Fruit fly (Drosophila melanogaster): ENCODE data around the gene Ppn.

Ppn gene

dm6 chr3R:28558801-28559200, 18.7 kb upstream of the Ppn start:
- TF ChIP-seq Hr96 (GFP tag; optimal IDR thresholded peaks at IDR 0.05) (no peak), CG5204 (GFP tag; optimal IDR thresholded peaks at IDR 0.05) (no peak), CG12768 (GFP tag; optimal IDR thresholded peaks at IDR 0.05) (no peak), CG11617 (GFP tag; optimal IDR thresholded peaks at IDR 0.05) (no peak), toe (GFP tag; optimal IDR thresholded peaks at IDR 0.05) (no peak), CG33017 (tag; optimal IDR thresholded peaks at IDR 0.05) (no peak), bab1 (GFP tag; optimal IDR thresholded peaks at IDR 0.05) (no peak), ovo (GFP tag; optimal IDR thresholded peaks at IDR 0.05) (no peak)

- TF ChIP-seq Crg-1 (GFP tag; optimal IDR thresholded peaks at IDR 0.05) (peak; percentile 39), tj (GFP tag; optimal IDR thresholded peaks at IDR 0.05) (no peak), Hr96 (GFP tag; optimal IDR thresholded peaks at IDR 0.05) (no peak), CG7101 (tag; optimal IDR thresholded peaks at IDR 0.05) (peak; percentile 6), CG7045 (GFP tag; optimal IDR thresholded peaks at IDR 0.05) (peak; percentile 15), kay (GFP tag; ENCODE audit: borderline replicate concordance) (peak; percentile 34)
Observed at dm6 chr3R:28556385-28556784, 16.3 kb upstream of the Ppn start.

DNA sequence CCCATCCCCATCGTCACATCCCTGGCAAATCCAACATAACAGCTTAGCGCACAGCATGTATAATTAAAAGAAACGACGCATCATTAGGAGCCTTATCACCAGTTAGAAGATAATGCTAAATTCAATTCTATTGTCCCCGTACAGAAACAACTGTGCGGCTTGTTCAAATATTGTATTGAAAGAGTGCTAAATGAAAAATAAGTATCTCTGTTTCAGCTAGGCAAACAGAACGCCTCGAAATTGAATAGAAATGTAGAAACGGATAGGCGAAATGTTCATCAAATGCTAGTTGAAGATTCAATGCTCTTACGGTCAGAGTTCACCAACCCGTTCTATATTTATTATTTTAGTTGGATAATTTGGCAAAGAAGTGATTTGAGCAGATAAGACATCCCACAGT, 15.7 kb upstream of the Ppn start:
- TF ChIP-seq CG33017 (tag; optimal IDR thresholded peaks at IDR 0.05), result no peak
- TF ChIP-seq CG1620 (GFP tag; optimal IDR thresholded peaks at IDR 0.05), result no peak
- TF ChIP-seq tj (GFP tag; optimal IDR thresholded peaks at IDR 0.05), result no peak
- no peak for TF ChIP-seq CG11617 (GFP tag; optimal IDR thresholded peaks at IDR 0.05)
- TF ChIP-seq CG5204 (GFP tag; optimal IDR thresholded peaks at IDR 0.05), result no peak
- TF ChIP-seq CG7101 (tag; optimal IDR thresholded peaks at IDR 0.05), result no peak
- no peak for TF ChIP-seq CG14711 (tag; optimal IDR thresholded peaks at IDR 0.05)
- no peak for TF ChIP-seq Crg-1 (GFP tag; optimal IDR thresholded peaks at IDR 0.05)
- no peak for TF ChIP-seq cnc (optimal IDR thresholded peaks at IDR 0.05)
- TF ChIP-seq bab1 (GFP tag; optimal IDR thresholded peaks at IDR 0.05), result no peak
- TF ChIP-seq kay (GFP tag; ENCODE audit: borderline replicate concordance), result no peak
- TF ChIP-seq Clk (GFP tag; optimal IDR thresholded peaks at IDR 0.05), result no peak

DNA sequence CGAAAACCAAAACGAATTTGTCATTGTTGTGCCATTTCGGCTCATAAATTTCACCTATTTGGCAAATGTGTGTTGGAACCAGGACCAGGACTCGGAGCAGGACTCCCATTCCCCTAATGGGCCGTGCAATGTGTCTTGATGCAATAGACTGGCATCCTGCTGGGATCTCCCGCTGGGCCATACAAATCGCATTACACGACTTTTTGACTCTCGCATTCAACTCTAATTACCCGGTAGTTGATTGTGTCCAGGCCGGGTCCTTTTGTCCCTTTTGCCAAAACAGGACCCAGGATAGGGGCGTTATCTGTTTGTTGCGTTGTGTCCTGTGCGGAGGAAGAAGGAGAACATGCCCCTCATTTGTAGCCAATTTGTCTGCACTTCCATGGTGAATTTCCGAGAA, 15.2 kb upstream of the Ppn start:
- TF ChIP-seq ovo (GFP tag; optimal IDR thresholded peaks at IDR 0.05) (no peak), cic (GFP tag; optimal IDR thresholded peaks at IDR 0.05) (no peak), tj (GFP tag; optimal IDR thresholded peaks at IDR 0.05) (no peak), Mnt (GFP tag; optimal IDR thresholded peaks at IDR 0.05) (no peak), kay (GFP tag; ENCODE audit: borderline replicate concordance) (no peak), Clk (GFP tag; optimal IDR thresholded peaks at IDR 0.05) (no peak), CG7045 (GFP tag; optimal IDR thresholded peaks at IDR 0.05) (no peak), CG5204 (GFP tag; optimal IDR thresholded peaks at IDR 0.05) (no peak), Hr96 (GFP tag; optimal IDR thresholded peaks at IDR 0.05) (no peak)

DNA sequence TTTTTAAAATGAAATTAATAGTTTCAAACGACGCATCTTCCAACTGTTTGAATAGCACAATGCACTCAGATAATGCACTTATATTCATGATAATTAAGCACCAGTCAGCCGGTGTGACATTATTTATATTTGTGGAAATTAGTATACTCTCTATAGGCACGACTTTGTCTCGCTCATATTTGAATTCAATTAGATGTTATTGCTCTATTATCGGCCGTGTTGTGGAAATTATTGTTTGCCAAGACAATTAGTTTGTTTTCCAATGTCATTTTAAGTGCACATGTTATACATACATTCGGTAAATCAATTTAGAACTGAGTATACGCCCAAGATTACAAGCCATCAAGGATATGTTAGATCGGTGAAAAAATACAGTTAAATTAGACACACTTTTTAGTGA, 12.9 kb upstream of the Ppn start:
- TF ChIP-seq Hr96 (GFP tag; optimal IDR thresholded peaks at IDR 0.05) (no peak), kay (GFP tag; ENCODE audit: borderline replicate concordance) (peak; percentile 65)

dm6 chr3R:28552249-28552648, 12.1 kb upstream of the Ppn start:
- TF ChIP-seq bab1 (GFP tag; optimal IDR thresholded peaks at IDR 0.05) (no peak), CG14711 (tag; optimal IDR thresholded peaks at IDR 0.05) (no peak), CG7101 (tag; optimal IDR thresholded peaks at IDR 0.05) (no peak), Crg-1 (GFP tag; optimal IDR thresholded peaks at IDR 0.05) (no peak), CG5204 (GFP tag; optimal IDR thresholded peaks at IDR 0.05) (no peak), toe (GFP tag; optimal IDR thresholded peaks at IDR 0.05) (no peak), tj (GFP tag; optimal IDR thresholded peaks at IDR 0.05) (no peak)

DNA sequence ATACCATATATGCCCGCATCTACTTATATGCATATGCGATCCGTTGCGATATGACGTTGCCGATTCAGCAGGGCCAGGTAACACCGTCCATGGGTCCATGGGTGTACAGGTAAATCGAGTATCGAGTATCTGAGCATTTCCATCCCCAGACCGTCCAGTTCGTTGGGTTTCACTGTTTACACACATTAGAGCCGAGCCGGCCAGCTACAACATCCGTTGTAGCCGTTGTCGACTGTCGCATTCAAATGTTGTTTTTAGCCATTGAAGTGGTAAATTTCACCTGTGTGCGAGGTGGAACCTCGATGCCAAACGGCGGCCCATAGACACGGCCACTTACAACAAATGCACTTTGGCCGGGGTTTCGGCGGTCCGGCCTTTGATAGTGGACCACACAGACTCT, 8.3 kb upstream of the Ppn start:
- no peak for TF ChIP-seq CG33017 (tag; optimal IDR thresholded peaks at IDR 0.05)
- no peak for TF ChIP-seq tj (GFP tag; optimal IDR thresholded peaks at IDR 0.05)
- TF ChIP-seq CG1620 (GFP tag; optimal IDR thresholded peaks at IDR 0.05), result no peak
- TF ChIP-seq CG12768 (GFP tag; optimal IDR thresholded peaks at IDR 0.05), result no peak
- no peak for TF ChIP-seq CG11617 (GFP tag; optimal IDR thresholded peaks at IDR 0.05)
- TF ChIP-seq CG7101 (tag; optimal IDR thresholded peaks at IDR 0.05), result no peak
- no peak for TF ChIP-seq Crg-1 (GFP tag; optimal IDR thresholded peaks at IDR 0.05)
- TF ChIP-seq toe (GFP tag; optimal IDR thresholded peaks at IDR 0.05), result no peak

DNA sequence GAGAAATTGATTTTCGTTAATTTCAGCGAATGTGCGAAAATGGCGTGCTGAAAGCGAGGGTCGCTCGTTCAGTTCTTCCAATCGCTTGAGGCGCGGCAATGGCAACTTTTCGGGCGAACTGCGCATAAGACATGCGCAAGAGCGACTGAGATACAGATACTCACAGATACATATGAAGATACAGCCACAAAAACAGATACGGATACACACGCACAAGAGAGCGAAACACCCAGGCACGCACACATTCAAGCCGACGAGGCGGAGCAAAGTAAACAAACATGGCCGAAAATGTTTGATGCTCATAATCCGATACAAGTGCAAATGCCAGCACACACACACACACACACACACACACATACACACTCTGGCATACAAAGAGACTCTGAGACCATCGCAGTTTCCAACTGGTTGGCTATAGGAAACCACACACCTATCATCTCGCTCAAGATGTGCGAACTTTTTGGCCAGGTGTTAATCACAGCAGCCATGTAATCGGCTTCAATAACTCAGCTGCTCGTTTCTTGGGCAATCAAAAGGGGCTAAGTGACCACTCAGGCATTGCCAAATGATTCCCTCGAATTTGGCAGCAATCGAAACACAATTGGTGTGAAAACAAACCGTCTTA, 7.1 kb upstream of the Ppn start:
- TF ChIP-seq CG5204 (GFP tag; optimal IDR thresholded peaks at IDR 0.05) (no peak), cnc (optimal IDR thresholded peaks at IDR 0.05) (no peak)

DNA sequence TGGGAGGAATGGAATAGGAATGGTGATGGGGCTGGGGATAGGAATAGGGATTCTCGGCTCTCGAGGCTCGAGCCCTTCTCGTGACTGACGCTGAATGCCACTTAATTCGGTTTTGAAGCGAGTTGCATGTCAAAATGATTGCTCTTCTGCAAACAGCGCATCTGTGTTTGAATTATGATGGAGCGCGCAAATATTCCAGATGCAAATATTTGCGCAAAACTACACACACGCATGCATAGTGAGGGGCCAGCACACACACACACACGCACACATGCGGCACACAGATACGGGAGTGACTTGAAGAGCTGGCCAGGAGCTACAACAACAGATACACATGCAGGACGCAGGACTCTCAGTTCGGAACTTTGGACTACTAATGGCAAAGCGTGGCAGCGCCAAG, 5.5 kb upstream of the Ppn start:
- TF ChIP-seq kay (GFP tag; ENCODE audit: borderline replicate concordance) (no peak), CG12768 (GFP tag; optimal IDR thresholded peaks at IDR 0.05) (peak; percentile 10), CG11617 (GFP tag; optimal IDR thresholded peaks at IDR 0.05) (no peak), CG7045 (GFP tag; optimal IDR thresholded peaks at IDR 0.05) (peak; percentile 31), CG7101 (tag; optimal IDR thresholded peaks at IDR 0.05) (peak; percentile 35), Hr96 (GFP tag; optimal IDR thresholded peaks at IDR 0.05) (no peak)

Measured in whole organism, adult.